Worm (Caenorhabditis elegans) whole organism, L1 larva: Measurements from ENCODE around the gene cyp-35A3.

ENCODE experiments used
- elt-3 ChIP-seq, 6 experiments: fragments of 150-350 bp in 1 of 6; sonication (generic microtip); optimal IDR thresholded peaks; 2 replicates each; lab custom pipeline; 2017 to 2018; ENCODE audit warnings: missing biosample characterization in 6 of 6, missing genetic modification characterization in 6 of 6, inconsistent platforms in 1 of 6
- fkh-10 ChIP-seq: sonication (generic microtip); optimal IDR thresholded peaks from 2 replicates; lab custom pipeline; 2017; ENCODE audit warnings: missing biosample characterization, missing genetic modification reagents, missing genetic modification characterization
- fkh-8 ChIP-seq: sonication (generic microtip); optimal IDR thresholded peaks from 2 replicates; lab custom pipeline; 2016; ENCODE audit warnings: mild to moderate bottlenecking, missing genetic modification characterization, missing compliant biosample characterization
- hpl-2 ChIP-seq: fragments of 150-350 bp; optimal IDR thresholded peaks from 2 replicates; lab custom pipeline; 2014; ENCODE audit warnings: missing biosample characterization, missing genetic modification reagents, missing genetic modification characterization
- lin-15B ChIP-seq: fragments of 150-350 bp; sonication (generic microtip); optimal IDR thresholded peaks from 3 replicates; lab custom pipeline; 2014; ENCODE audit warnings: missing biosample characterization, missing genetic modification characterization
- lsy-2 ChIP-seq, 2 experiments: fragments of 150-350 bp; optimal IDR thresholded peaks; 2 replicates each; lab custom pipeline; 2014; ENCODE audit warnings: missing biosample characterization in 2 of 2, missing genetic modification characterization in 2 of 2
- mdl-1 ChIP-seq, 2 experiments: fragments of 150-350 bp; optimal IDR thresholded peaks; 2 replicates each; lab custom pipeline; 2014 to 2017; ENCODE audit warnings: missing biosample characterization in 2 of 2, missing genetic modification characterization in 2 of 2, inconsistent platforms in 1 of 2
- mep-1 ChIP-seq: fragments of 150-350 bp; optimal IDR thresholded peaks from 2 replicates; lab custom pipeline; 2014; ENCODE audit warnings: missing biosample characterization, missing genetic modification characterization
- nhr-11 ChIP-seq: fragments of 150-350 bp; optimal IDR thresholded peaks from 2 replicates; lab custom pipeline; 2014; ENCODE audit warnings: missing biosample characterization, missing genetic modification characterization
- pag-3 ChIP-seq: sonication (generic microtip); optimal IDR thresholded peaks from 2 replicates; lab custom pipeline; 2017; ENCODE audit warnings: missing genetic modification characterization, mild to moderate bottlenecking, missing compliant biosample characterization, antibody characterized with exemption, borderline replicate concordance; ENCODE audit not compliant: insufficient read depth
- sptf-1 ChIP-seq: fragments of 150-350 bp; optimal IDR thresholded peaks from 2 replicates; lab custom pipeline; 2014; ENCODE audit warnings: missing biosample characterization, missing genetic modification characterization
- zag-1 ChIP-seq: fragments of 150-350 bp; optimal IDR thresholded peaks from 2 replicates; lab custom pipeline; 2014; ENCODE audit warnings: missing biosample characterization, missing genetic modification characterization

- TF ChIP-seq mdl-1 (tag; optimal IDR thresholded peaks at IDR 0.05; lab: Kevin White, UChicago) (no peak), zag-1 (tag; lab: Kevin White, UChicago) (no peak), hpl-2 (no peak), lsy-2 (tag; optimal IDR thresholded peaks at IDR 0.05; lab: Kevin White, UChicago) (no peak), sptf-1 (tag; lab: Kevin White, UChicago) (no peak), mep-1 (tag; lab: Kevin White, UChicago) (no peak), nhr-11 (tag; lab: Kevin White, UChicago) (no peak), pag-3 (tag; lab: Kevin White, UChicago) (no peak), fkh-8 (tag; lab: Kevin White, UChicago) (no peak), elt-3 (tag; optimal IDR thresholded peaks at IDR 0.05; lab: Kevin White, UChicago) (peak in 1 of 6 experiments; percentile 19), lin-15B (tag; lab: Kevin White, UChicago) (no peak), fkh-10 (GFP tag; lab: Kevin White, UChicago) (no peak)
Measured at ce11 chrV:3985104-3985503, 37.3 kb upstream of the cyp-35A3 start.
